Worm (Caenorhabditis elegans) whole organism, L4 larva: ENCODE measurements around the gene B0001.7.

Experiments used
- D1046.2 ChIP-seq: fragments of 200-800 bp; sonication (Bioruptor generic); IDR thresholded peaks from 2 replicates; pipeline ENCODE4 v1.3.6; 2022; ENCODE audit warnings: missing genetic modification characterization, missing compliant biosample characterization
- F10B5.3 ChIP-seq: sonication (generic microtip); optimal IDR thresholded peaks from 2 replicates; lab custom pipeline; 2016; ENCODE audit warnings: mild to moderate bottlenecking, missing genetic modification characterization, missing compliant biosample characterization
- F49E8.2 ChIP-seq: sonication (generic microtip); optimal IDR thresholded peaks from 2 replicates; lab custom pipeline; 2016; ENCODE audit warnings: missing compliant biosample characterization, mild to moderate bottlenecking, missing genetic modification characterization, borderline replicate concordance
- aha-1 ChIP-seq: fragments of 150-350 bp; peaks from one replicate; lab custom pipeline; 2014; ENCODE audit warnings: missing biosample characterization, missing genetic modification characterization
- aly-2 ChIP-seq: sonication (generic microtip); optimal IDR thresholded peaks from 2 replicates; lab custom pipeline; 2018; ENCODE audit warnings: missing biosample characterization, missing genetic modification characterization
- arid-1 ChIP-seq: fragments of 200-800 bp; sonication (Bioruptor generic); conservative IDR thresholded peaks from 2 replicates; pipeline ENCODE4 v1.3.6; 2022; ENCODE audit warnings: missing genetic modification reagents, missing genetic modification characterization, missing compliant biosample characterization
- ceh-28 ChIP-seq: fragments of 150-350 bp; optimal IDR thresholded peaks from 2 replicates; lab custom pipeline; 2014; ENCODE audit warnings: missing biosample characterization, missing genetic modification reagents, missing genetic modification characterization
- ceh-32 ChIP-seq: sonication (generic microtip); optimal IDR thresholded peaks from 2 replicates; lab custom pipeline; 2016; ENCODE audit warnings: mild to moderate bottlenecking, missing genetic modification characterization, missing compliant biosample characterization; ENCODE audit not compliant: poor library complexity
- ceh-62 ChIP-seq: sonication (generic microtip); optimal IDR thresholded peaks from 2 replicates; lab custom pipeline; 2017; ENCODE audit warnings: missing biosample characterization, missing genetic modification characterization
- ceh-82 ChIP-seq: sonication (generic microtip); optimal IDR thresholded peaks from 2 replicates; lab custom pipeline; 2017; ENCODE audit warnings: missing biosample characterization, missing genetic modification characterization
- ces-1 ChIP-seq: fragments of 150-350 bp; sonication (generic microtip); optimal IDR thresholded peaks from 4 replicates; lab custom pipeline; 2014; ENCODE audit warnings: missing biosample characterization, missing genetic modification reagents, missing genetic modification characterization
- duxl-1 ChIP-seq: sonication (generic microtip); optimal IDR thresholded peaks from 2 replicates; lab custom pipeline; 2016; ENCODE audit warnings: mild to moderate bottlenecking, missing genetic modification characterization, moderate library complexity, missing compliant biosample characterization; ENCODE audit not compliant: poor library complexity
- fos-1 ChIP-seq: fragments of 150-350 bp; optimal IDR thresholded peaks from 2 replicates; lab custom pipeline; 2014; ENCODE audit warnings: missing biosample characterization, missing genetic modification characterization
- hif-1 ChIP-seq, 2 experiments: sonication (generic microtip); optimal IDR thresholded peaks; 2 replicates each; lab custom pipeline; 2016 to 2017; ENCODE audit warnings: missing compliant biosample characterization in 2 of 2, missing genetic modification characterization in 2 of 2, missing genetic modification reagents in 2 of 2, missing genotype in 2 of 2, mild to moderate bottlenecking in 1 of 2
- hlh-11 ChIP-seq: fragments of 200-800 bp; sonication (Bioruptor generic); optimal IDR thresholded peaks from 2 replicates; lab custom pipeline; 2018; ENCODE audit warnings: mild to moderate bottlenecking, missing genetic modification characterization, missing compliant biosample characterization
- hlh-30 ChIP-seq: sonication (generic microtip); optimal IDR thresholded peaks from 2 replicates; lab custom pipeline; 2017; ENCODE audit warnings: antibody characterized with exemption, mild to moderate bottlenecking, missing genetic modification characterization, missing compliant biosample characterization; ENCODE audit not compliant: insufficient read depth
- lin-1 ChIP-seq: fragments of 200-800 bp; sonication (Bioruptor generic); IDR thresholded peaks from 2 replicates; pipeline ENCODE4 v1.3.6; 2022; ENCODE audit warnings: missing genetic modification reagents, missing genetic modification characterization, missing compliant biosample characterization
- lin-13 ChIP-seq: fragments of 150-350 bp; optimal IDR thresholded peaks from 2 replicates; lab custom pipeline; 2014; ENCODE audit warnings: missing biosample characterization, missing genetic modification reagents, missing genetic modification characterization
- lin-15B ChIP-seq: fragments of 150-350 bp; sonication (generic microtip); optimal IDR thresholded peaks from 3 replicates; lab custom pipeline; 2014; ENCODE audit warnings: missing biosample characterization, missing genetic modification characterization
- lin-38 ChIP-seq: fragments of 200-800 bp; sonication (Bioruptor generic); IDR thresholded peaks from 2 replicates; pipeline ENCODE4 v1.3.6; 2022; ENCODE audit warnings: missing genetic modification reagents, missing genetic modification characterization, missing compliant biosample characterization
- lsy-2 ChIP-seq, 2 experiments: fragments of 150-350 bp in 1 of 2; sonication (generic microtip) in 1 of 2; optimal IDR thresholded peaks; 2 replicates each; lab custom pipeline; 2014 to 2017; ENCODE audit warnings: missing biosample characterization in 2 of 2, missing genetic modification characterization in 2 of 2
- madf-5 ChIP-seq, 2 experiments: fragments of 200-800 bp; sonication (Bioruptor generic); IDR thresholded peaks; 2 replicates each; pipeline ENCODE4 v1.3.6; 2022; ENCODE audit warnings: missing compliant biosample characterization in 2 of 2, missing genetic modification characterization in 2 of 2
- mdt-29 ChIP-seq: fragments of 200-800 bp; sonication (Bioruptor generic); IDR thresholded peaks from 2 replicates; pipeline ENCODE4 v1.3.6; 2022; ENCODE audit warnings: missing genetic modification reagents, missing genetic modification characterization, missing compliant biosample characterization
- mes-2 ChIP-seq: sonication (generic microtip); optimal IDR thresholded peaks from 2 replicates; lab custom pipeline; 2016; ENCODE audit warnings: missing genotype, mild to moderate bottlenecking, missing genetic modification characterization, missing compliant biosample characterization; ENCODE audit not compliant: poor library complexity, severe bottlenecking
- mxl-2 ChIP-seq: fragments of 200-800 bp; sonication (Bioruptor generic); conservative IDR thresholded peaks from 2 replicates; pipeline ENCODE4 v1.3.6; 2022; ENCODE audit warnings: missing genetic modification reagents, missing genetic modification characterization, missing compliant biosample characterization
- nhr-102 ChIP-seq: sonication (generic microtip); optimal IDR thresholded peaks from 2 replicates; lab custom pipeline; 2016; ENCODE audit warnings: mild to moderate bottlenecking, missing genetic modification characterization, moderate library complexity, missing compliant biosample characterization
- nhr-25 ChIP-seq: sonication (generic microtip); optimal IDR thresholded peaks from 2 replicates; lab custom pipeline; 2017; ENCODE audit warnings: missing genetic modification characterization, mild to moderate bottlenecking, missing compliant biosample characterization, antibody characterized with exemption, moderate library complexity, borderline replicate concordance; ENCODE audit not compliant: insufficient read depth
- nhr-28 ChIP-seq: fragments of 150-350 bp; optimal IDR thresholded peaks from 2 replicates; lab custom pipeline; 2014; ENCODE audit warnings: missing biosample characterization, missing genetic modification characterization
- nhr-41 ChIP-seq: fragments of 200-800 bp; sonication (Bioruptor generic); IDR thresholded peaks from 2 replicates; pipeline ENCODE4 v1.3.6; 2022; ENCODE audit warnings: missing genetic modification reagents, missing genetic modification characterization, missing compliant biosample characterization
- nhr-42 ChIP-seq: fragments of 200-800 bp; sonication (Bioruptor generic); IDR thresholded peaks from 2 replicates; pipeline ENCODE4 v1.3.6; 2022; ENCODE audit warnings: missing genetic modification characterization, missing compliant biosample characterization
- nhr-6 ChIP-seq: fragments of 150-350 bp; optimal IDR thresholded peaks from 2 replicates; lab custom pipeline; 2014; ENCODE audit warnings: missing biosample characterization, missing genetic modification characterization
- nhr-76 ChIP-seq: fragments of 150-350 bp; optimal IDR thresholded peaks from 2 replicates; lab custom pipeline; 2014; ENCODE audit warnings: missing biosample characterization, missing genetic modification characterization
- sdz-12 ChIP-seq: fragments of 200-800 bp; sonication (Bioruptor generic); optimal IDR thresholded peaks from 2 replicates; lab custom pipeline; 2018; ENCODE audit warnings: mild to moderate bottlenecking, missing genetic modification characterization, missing compliant biosample characterization
- snpc-1.2 ChIP-seq: fragments of 200-800 bp; sonication (Bioruptor generic); IDR thresholded peaks from 2 replicates; pipeline ENCODE4 v1.3.6; 2022; ENCODE audit warnings: missing genetic modification reagents, missing genetic modification characterization, missing compliant biosample characterization
- spr-3 ChIP-seq: fragments of 200-800 bp; sonication (Bioruptor generic); optimal IDR thresholded peaks from 2 replicates; lab custom pipeline; 2018; ENCODE audit warnings: mild to moderate bottlenecking, missing genetic modification characterization, missing compliant biosample characterization
- tag-97 ChIP-seq: fragments of 200-800 bp; sonication (Bioruptor generic); IDR thresholded peaks from 2 replicates; pipeline ENCODE4 v1.3.6; 2022; ENCODE audit warnings: missing genetic modification characterization, missing compliant biosample characterization
- vab-7 ChIP-seq: fragments of 200-800 bp; sonication (Bioruptor generic); IDR thresholded peaks from 2 replicates; pipeline ENCODE4 v1.3.6; 2022; ENCODE audit warnings: missing genetic modification reagents, missing genetic modification characterization, missing compliant biosample characterization
- zfp-2 ChIP-seq: sonication (generic microtip); optimal IDR thresholded peaks from 2 replicates; lab custom pipeline; 2016; ENCODE audit warnings: mild to moderate bottlenecking, missing genetic modification characterization, missing compliant biosample characterization
- zfp-3 ChIP-seq: fragments of 200-800 bp; sonication (Bioruptor generic); conservative IDR thresholded peaks from 2 replicates; pipeline ENCODE4 v1.3.6; 2022; ENCODE audit warnings: missing genetic modification reagents, missing genetic modification characterization, missing compliant biosample characterization

The B0001.7 gene

DNA sequence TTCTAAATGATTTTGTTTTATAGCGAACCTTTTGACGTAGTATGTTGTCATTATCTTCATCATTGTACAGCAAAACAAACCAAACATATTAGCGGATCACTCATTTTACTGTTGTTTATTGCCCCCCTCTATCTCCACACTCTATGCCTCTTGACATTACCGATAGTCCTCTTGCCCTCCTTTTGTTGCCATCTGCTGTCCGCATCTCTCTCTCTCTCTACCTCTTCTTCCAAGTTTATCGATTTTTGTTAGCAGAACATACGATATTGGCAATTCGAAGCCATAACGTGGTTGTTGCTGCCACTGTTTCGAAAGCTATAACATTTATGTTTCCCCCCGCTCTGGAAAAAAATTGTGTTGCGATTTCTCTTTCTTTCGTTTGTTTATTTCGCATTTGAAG is 3.9 kb upstream of the B0001.7 start (continued):
- no peak for TF ChIP-seq spr-3 (GFP tag; lab: Kevin White, UChicago)

DNA sequence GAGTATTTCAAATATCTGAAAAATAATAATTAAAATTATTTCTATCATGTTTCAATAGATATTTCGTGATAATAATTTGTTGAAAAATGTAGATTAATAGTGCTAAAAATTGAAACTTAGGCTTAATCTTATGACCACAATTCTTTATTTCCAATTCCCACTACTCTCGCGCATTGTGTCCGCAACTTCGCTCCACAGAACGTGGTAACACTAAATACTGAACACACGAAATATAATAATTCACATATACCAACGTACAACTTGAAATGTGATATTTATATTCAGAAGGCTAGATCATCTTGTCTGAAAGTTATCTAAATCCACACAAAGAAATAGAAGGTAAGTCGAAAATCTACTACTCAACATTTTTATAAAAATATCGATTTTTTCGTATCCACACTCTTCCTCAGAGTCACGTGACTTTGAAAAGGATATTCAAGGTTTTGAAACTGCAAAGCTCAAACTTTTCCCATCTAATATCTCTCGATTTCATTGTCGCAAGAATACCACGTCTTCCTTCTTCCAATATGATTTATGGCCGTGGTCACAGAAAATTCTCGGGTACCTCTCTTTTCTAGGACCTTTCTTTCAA is 2.7 kb upstream of the B0001.7 start, which contains the start of gene eri-12:
Gene eri-12 (plus strand): TSS at position 197 of the 592 bp plus-strand sequence.
- TF ChIP-seq tag-97 (GFP tag; lab: Robert Waterston, UW): no peak
- no peak for TF ChIP-seq nhr-42 (GFP tag; lab: Robert Waterston, UW)
- TF ChIP-seq nhr-28: peak; percentile 21
- no peak for TF ChIP-seq lin-15B
- TF ChIP-seq spr-3 (GFP tag; lab: Kevin White, UChicago): no peak
- TF ChIP-seq sdz-12: no peak
- TF ChIP-seq ceh-32: no peak
- TF ChIP-seq D1046.2: no peak
- TF ChIP-seq ceh-62: no peak
- no peak for TF ChIP-seq duxl-1
- TF ChIP-seq snpc-1.2 (GFP tag; lab: Robert Waterston, UW): no peak
- TF ChIP-seq arid-1 (GFP tag; lab: Robert Waterston, UW): no peak
- TF ChIP-seq ces-1 (GFP tag; lab: Kevin White, UChicago): no peak
- no peak for TF ChIP-seq ceh-28 (tag; lab: Kevin White, UChicago)
- no peak for TF ChIP-seq fos-1 (tag; lab: Kevin White, UChicago)
- no peak for TF ChIP-seq hlh-11
- peak in 1 of 2 experiments; percentile 7 for TF ChIP-seq lsy-2 (tag; optimal IDR thresholded peaks at IDR 0.05; lab: Kevin White, UChicago)
- no peak for TF ChIP-seq mxl-2 (GFP tag; lab: Robert Waterston, UW)
- TF ChIP-seq F49E8.2 (tag; lab: Kevin White, UChicago): no peak
- peak; percentile 21 for TF ChIP-seq mes-2 (tag; lab: Kevin White, UChicago)
- no peak for TF ChIP-seq vab-7 (GFP tag; lab: Robert Waterston, UW)
- TF ChIP-seq nhr-41: no peak
- TF ChIP-seq zfp-2 (tag; lab: Kevin White, UChicago): no peak
- TF ChIP-seq nhr-25 (tag; lab: Kevin White, UChicago): no peak
- no peak for TF ChIP-seq mdt-29
- TF ChIP-seq lin-1 (GFP tag; lab: Robert Waterston, UW): no peak
- no peak for TF ChIP-seq hif-1 (tag; optimal IDR thresholded peaks at IDR 0.05; lab: Kevin White, UChicago)
- no peak for TF ChIP-seq nhr-102 (tag; lab: Kevin White, UChicago)
- no peak for TF ChIP-seq F10B5.3 (tag; lab: Kevin White, UChicago)
- TF ChIP-seq aly-2 (tag; lab: Kevin White, UChicago): no peak
- TF ChIP-seq nhr-76 (tag; lab: Kevin White, UChicago): no peak
- TF ChIP-seq ceh-82 (tag; lab: Kevin White, UChicago): no peak
- TF ChIP-seq nhr-6 (tag; lab: Kevin White, UChicago): no peak
- TF ChIP-seq zfp-3: no peak
- TF ChIP-seq lin-38 (GFP tag; lab: Robert Waterston, UW): peak; percentile 17; the same call in 1 of the 2 replicates
- TF ChIP-seq hlh-30 (tag; lab: Kevin White, UChicago): peak; percentile 61
- no peak for TF ChIP-seq madf-5 (GFP tag; IDR thresholded peaks at IDR 0.05; lab: Robert Waterston, UW)
- no peak for TF ChIP-seq lin-13
- TF ChIP-seq aha-1: no peak
- TF ChIP-seq, all 104 proteins: peak for 5
